Fruit fly (Drosophila melanogaster): Measurements from ENCODE around the gene CG17751.

The CG17751 gene

DNA sequence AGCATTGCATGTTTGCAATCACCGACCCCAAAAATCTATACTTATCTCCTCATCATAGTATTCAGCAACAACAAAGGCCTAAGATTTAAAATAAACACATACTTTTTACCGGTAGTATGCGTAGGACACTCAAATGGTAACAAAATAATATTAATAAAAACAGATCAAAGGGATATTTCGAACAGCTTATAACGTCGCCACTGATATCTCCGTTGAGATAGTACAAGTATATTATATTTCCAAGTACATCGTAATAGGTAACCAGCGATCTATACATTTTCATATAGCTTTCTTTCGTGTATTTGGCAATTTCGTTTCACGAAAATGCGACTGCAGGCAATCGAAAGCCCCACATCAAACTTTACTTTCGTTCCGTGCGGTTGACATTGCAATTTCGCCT, 4.1 kb upstream of the CG17751 start, which contains the start of gene CG7342:
TSS of gene CG7342 (plus strand) at position 380 of the 400 bp plus-strand sequence.
- TF ChIP-seq EcR (GFP tag; optimal IDR thresholded peaks at IDR 0.05) (no peak), psq (optimal IDR thresholded peaks at IDR 0.05) (no peak), usp (GFP tag; optimal IDR thresholded peaks at IDR 0.05) (no peak), CG8478 (optimal IDR thresholded peaks at IDR 0.05) (no peak), pan (optimal IDR thresholded peaks at IDR 0.05) (no peak), Dll (optimal IDR thresholded peaks at IDR 0.05) (no peak)

DNA sequence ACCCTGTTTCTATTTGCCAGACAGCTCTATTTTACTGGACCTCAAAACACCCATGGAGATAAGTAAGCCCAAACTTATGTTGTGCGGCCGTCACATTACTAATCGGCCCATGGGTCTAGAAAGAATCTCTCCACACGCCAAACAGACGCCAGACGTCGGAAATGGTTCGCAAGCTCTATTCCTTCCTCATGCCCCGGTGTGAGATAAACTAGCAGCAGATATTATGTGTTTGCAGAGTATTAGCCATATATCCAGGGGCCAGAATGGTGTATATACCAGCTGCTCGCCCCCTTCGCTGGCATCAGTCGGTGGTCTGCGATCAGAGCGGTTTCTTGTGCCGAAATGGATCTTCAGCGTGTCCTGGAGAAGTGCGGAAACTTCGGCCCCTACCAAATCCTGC, 2.9 kb downstream of the CG17751 start, which contains the start of gene CG17752:
TSS of gene CG17752 (plus strand) at position 301 of the 400 bp plus-strand sequence.
- TF ChIP-seq Dll (optimal IDR thresholded peaks at IDR 0.05) (no peak), psq (optimal IDR thresholded peaks at IDR 0.05) (no peak), EcR (GFP tag; optimal IDR thresholded peaks at IDR 0.05) (no peak), CG8478 (optimal IDR thresholded peaks at IDR 0.05) (no peak), pan (optimal IDR thresholded peaks at IDR 0.05) (no peak), usp (GFP tag; optimal IDR thresholded peaks at IDR 0.05) (no peak)

DNA sequence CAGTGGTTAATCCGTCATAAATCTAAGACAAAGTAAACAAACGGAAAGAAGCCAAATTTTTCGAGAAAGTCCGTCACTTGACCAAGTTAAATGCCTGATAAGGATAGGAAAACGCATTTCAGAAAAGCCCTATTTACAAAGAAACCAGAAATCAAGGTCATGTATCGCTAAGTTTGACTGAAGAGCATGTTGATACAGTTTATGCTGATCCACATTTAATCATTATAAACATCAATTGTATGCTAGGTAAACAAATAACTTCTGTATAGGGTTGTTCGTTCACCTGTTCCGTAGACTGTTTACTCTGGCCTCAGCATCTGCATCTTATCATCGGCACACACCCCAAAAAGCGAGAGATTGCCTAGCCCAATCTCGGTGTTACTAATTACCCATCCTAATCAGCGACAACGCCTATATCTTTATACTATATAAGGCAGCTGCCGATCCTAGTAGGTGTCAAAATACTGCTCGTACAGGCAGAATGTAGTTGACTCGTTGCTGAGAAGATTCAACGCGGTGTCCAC, 5.9 kb downstream of the CG17751 start, which contains the start of gene CG16727:
TSS of gene CG16727 (plus strand) at position 474 of the 524 bp plus-strand sequence.
- TF ChIP-seq psq (optimal IDR thresholded peaks at IDR 0.05) (no peak), Dll (optimal IDR thresholded peaks at IDR 0.05) (no peak), CG8478 (optimal IDR thresholded peaks at IDR 0.05) (no peak), EcR (GFP tag; optimal IDR thresholded peaks at IDR 0.05) (no peak), usp (GFP tag; optimal IDR thresholded peaks at IDR 0.05) (no peak), pan (optimal IDR thresholded peaks at IDR 0.05) (no peak)

DNA sequence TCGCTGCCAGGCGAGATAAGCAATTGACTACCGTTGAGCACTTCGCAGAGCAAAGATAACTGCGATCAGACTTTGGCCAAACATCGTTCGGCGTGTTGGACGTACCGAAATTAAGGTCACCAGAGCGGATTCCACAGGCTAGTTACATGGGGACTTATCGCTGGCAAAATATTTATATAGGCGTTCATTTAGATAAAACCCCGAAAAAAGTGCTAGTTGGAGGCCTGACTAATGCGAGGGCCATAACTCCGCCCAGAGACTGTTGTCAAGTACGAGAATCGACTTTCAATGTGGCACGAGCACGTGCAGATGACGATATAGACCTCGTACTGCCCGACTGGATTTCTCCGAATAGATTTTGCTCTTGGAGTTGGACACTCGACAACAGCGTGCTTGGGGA, 12.9 kb downstream of the CG17751 start:
- no peak for TF ChIP-seq CG8478 (optimal IDR thresholded peaks at IDR 0.05)
- TF ChIP-seq Dll (optimal IDR thresholded peaks at IDR 0.05) = no peak
- TF ChIP-seq EcR (GFP tag; optimal IDR thresholded peaks at IDR 0.05) = no peak
- no peak for TF ChIP-seq usp (GFP tag; optimal IDR thresholded peaks at IDR 0.05)
- no peak for TF ChIP-seq psq (optimal IDR thresholded peaks at IDR 0.05)

DNA sequence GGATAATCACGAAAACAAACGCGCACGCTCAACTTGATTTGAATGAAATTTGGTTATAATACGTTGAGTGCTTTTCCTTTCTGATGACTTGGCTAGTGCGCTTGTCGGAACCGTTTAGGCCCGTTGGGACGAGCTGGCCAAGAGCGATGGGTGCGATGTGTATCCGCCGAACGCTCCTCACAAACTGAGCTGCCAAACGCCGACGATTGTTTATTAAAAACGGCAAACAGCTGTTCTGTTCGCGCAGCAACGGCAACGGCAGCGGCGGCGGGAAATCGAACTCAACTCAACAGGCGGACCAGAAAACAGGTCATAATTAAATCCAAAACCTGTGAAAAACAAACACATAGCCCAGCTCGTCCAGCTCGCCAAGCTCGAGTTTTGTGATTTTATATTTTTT, 13.9 kb downstream of the CG17751 start:
- TF ChIP-seq psq (optimal IDR thresholded peaks at IDR 0.05) = no peak
- TF ChIP-seq pan (optimal IDR thresholded peaks at IDR 0.05) = no peak
- TF ChIP-seq EcR (GFP tag; optimal IDR thresholded peaks at IDR 0.05) = no peak
- TF ChIP-seq usp (GFP tag; optimal IDR thresholded peaks at IDR 0.05) = no peak
- TF ChIP-seq Dll (optimal IDR thresholded peaks at IDR 0.05) = no peak
- no peak for TF ChIP-seq CG8478 (optimal IDR thresholded peaks at IDR 0.05)

DNA sequence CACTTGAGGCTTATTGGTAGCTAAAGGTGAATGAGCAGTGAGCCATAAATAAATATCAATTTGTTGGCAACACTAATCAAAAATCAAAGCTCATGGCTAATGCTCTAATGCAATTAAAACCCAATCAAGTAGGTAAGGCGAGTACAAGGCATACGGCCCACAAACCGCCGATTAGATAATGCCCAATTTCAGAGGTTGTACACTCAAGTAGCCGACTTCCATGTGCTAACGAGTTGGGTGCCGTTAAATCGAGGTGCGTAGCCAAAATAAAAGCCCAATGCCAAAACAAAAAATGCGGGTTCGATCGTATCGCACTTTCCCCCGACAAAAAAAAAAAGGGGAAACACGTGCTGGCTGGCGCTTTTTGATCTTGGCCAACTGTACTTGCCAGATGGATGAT, 15.0 kb downstream of the CG17751 start:
- no peak for TF ChIP-seq Dll (optimal IDR thresholded peaks at IDR 0.05)
- TF ChIP-seq pan (optimal IDR thresholded peaks at IDR 0.05) = no peak
- no peak for TF ChIP-seq EcR (GFP tag; optimal IDR thresholded peaks at IDR 0.05)
- no peak for TF ChIP-seq psq (optimal IDR thresholded peaks at IDR 0.05)
- no peak for TF ChIP-seq usp (GFP tag; optimal IDR thresholded peaks at IDR 0.05)
- TF ChIP-seq CG8478 (optimal IDR thresholded peaks at IDR 0.05) = no peak

DNA sequence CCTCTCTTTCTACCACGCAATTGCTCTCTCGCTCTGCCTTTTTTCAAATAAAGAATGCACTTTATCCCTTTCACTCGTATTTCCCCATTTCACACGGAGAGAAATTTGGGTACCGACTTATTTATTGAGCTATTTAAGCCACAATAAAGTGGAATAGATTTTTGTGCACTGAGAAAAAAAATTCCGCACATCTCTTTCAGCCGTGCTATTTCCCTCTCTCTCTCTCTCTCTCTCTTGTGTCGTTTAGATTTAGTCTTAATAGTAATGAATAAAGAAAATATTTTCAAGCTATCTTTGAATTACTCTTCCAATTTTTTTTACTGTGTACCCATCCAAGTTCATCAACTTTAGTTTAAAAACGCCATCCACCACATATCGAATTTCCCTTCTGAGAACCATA, 16.6 kb downstream of the CG17751 start:
- TF ChIP-seq psq (optimal IDR thresholded peaks at IDR 0.05) (no peak), EcR (GFP tag; optimal IDR thresholded peaks at IDR 0.05) (no peak), usp (GFP tag; optimal IDR thresholded peaks at IDR 0.05) (no peak), pan (optimal IDR thresholded peaks at IDR 0.05) (no peak), CG8478 (optimal IDR thresholded peaks at IDR 0.05) (no peak), Dll (optimal IDR thresholded peaks at IDR 0.05) (no peak)

DNA sequence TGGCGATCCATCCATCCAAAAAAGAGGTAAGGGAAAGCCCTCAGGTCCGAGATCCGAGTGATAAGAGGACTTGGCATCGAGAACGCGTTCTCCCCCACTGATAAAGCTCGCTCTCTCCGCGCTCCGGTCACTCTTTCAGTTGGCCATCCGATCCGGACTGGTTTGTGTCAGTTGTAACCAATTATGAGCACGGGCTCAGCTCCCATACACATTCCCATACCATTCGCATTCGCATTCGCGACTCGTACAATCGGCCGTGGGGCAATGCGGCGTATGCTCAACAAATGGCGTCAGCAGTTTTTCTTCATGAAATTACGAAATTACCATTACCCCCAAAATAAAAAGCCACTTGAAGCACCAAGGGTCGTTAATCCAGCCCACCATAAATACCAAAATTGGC, 17.4 kb downstream of the CG17751 start:
- no peak for TF ChIP-seq EcR (GFP tag; optimal IDR thresholded peaks at IDR 0.05)
- no peak for TF ChIP-seq CG8478 (optimal IDR thresholded peaks at IDR 0.05)
- TF ChIP-seq pan (optimal IDR thresholded peaks at IDR 0.05) = no peak
- TF ChIP-seq usp (GFP tag; optimal IDR thresholded peaks at IDR 0.05) = no peak
- no peak for TF ChIP-seq Dll (optimal IDR thresholded peaks at IDR 0.05)
- TF ChIP-seq psq (optimal IDR thresholded peaks at IDR 0.05) = no peak

DNA sequence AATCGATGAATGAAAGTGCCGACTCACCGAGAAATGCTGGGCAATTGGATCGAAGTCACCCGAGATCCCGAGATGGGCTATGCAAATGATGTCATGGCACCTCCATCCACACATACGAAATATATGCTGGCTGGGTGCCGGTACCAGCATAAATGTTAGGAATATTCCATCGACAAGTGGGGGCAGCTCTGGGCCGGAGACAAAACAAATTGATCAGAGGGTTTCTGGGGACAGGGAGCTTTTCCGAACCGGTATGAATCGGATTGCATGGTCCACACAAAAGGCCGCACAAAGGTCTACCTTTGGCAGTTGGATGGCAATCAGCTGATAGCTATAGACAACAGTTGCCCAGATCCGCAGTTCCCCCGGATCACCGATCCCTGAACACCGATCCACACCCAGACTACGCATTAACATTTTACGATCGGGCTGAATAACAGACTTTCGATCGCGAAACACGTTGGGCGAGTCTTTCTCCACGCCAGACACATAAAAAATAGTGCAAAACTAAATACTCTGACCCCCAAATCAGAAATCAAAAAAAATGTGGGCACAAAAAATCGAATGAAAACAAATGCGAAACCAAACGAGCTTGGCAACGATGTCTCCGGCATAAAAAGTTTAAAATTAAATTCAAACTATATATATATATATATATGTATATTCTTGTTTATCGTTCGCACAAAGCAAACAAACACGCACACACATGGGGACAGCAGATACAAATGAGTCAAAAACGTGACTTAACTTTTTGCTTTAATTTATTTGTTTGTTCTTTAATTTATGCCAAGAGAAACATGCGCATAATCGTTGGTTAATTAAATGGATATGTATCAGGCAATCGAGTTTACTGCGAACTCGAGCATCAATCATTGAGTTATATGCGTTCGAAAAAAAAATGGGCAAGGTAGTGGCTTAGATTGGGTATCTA, 18.5 kb downstream of the CG17751 start:
- no peak for TF ChIP-seq EcR (GFP tag; optimal IDR thresholded peaks at IDR 0.05)
- no peak for TF ChIP-seq pan (optimal IDR thresholded peaks at IDR 0.05)
- TF ChIP-seq psq (optimal IDR thresholded peaks at IDR 0.05) = no peak
- no peak for TF ChIP-seq CG8478 (optimal IDR thresholded peaks at IDR 0.05)
- TF ChIP-seq Dll (optimal IDR thresholded peaks at IDR 0.05) = no peak
- no peak for TF ChIP-seq usp (GFP tag; optimal IDR thresholded peaks at IDR 0.05)

DNA sequence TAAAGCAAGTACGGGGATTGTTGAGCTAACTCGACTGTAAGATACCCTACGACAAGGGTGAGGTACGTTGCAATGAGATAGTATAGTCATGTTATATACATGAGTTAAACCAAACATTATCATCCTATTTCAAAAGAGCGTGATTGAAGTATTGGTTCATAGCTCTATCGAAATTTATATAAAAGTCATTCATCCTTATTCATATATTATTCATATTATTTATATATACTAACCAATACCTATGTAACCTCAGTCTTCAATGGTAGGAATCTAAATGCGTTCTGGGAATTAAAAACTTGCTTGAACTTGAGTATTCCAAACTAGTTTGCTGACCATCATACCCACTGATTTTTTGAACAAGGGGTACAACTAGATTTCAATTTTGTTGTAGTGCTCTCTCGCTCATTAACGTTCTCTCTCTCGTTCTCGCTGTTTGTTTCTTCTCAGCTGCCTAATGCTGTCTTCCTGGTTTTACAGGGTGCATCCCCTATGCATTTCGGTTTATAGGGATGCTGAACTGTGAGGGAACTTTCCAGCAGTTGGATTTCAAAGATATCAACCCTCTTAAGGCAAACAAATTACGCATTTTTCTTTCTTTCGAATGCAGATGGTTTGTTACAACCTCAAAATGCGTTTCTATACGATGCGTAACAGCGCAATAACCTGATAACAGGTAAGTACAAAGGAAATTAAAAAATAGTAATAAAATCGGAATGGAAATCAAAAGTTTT, 20.9 kb downstream of the CG17751 start:
- TF ChIP-seq pan (optimal IDR thresholded peaks at IDR 0.05) (no peak), usp (GFP tag; optimal IDR thresholded peaks at IDR 0.05) (no peak), EcR (GFP tag; optimal IDR thresholded peaks at IDR 0.05) (no peak), psq (optimal IDR thresholded peaks at IDR 0.05) (no peak), CG8478 (optimal IDR thresholded peaks at IDR 0.05) (no peak)

DNA sequence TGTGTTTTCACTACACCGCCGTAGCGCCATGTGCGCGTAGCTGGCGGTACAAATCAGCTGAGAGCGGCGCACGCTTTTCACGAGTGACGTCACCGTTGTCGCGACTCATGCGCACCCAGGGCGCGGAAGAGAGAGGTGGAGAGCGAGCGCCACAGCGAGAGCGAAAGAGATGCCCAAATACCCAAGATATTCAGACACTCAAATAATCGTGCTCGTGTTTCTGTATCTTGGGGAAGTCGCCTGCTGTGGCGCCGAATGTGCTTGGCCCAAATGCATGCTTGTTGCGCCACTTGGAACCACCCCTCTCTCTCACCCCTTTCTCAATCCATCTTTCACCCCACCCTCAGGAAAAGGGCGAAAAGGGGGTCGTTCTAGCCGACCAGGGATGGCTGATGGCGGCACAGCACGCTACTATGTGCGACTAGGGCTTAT, 25.6 kb downstream of the CG17751 start, which contains the start of gene CG6231:
TSS of gene CG6231 (minus strand) at position 34 of the 432 bp plus-strand sequence.
- TF ChIP-seq Dll (optimal IDR thresholded peaks at IDR 0.05) (no peak), usp (GFP tag; optimal IDR thresholded peaks at IDR 0.05) (no peak), psq (optimal IDR thresholded peaks at IDR 0.05) (no peak), EcR (GFP tag; optimal IDR thresholded peaks at IDR 0.05) (no peak), pan (optimal IDR thresholded peaks at IDR 0.05) (no peak), CG8478 (optimal IDR thresholded peaks at IDR 0.05) (no peak)
